Fruit fly (Drosophila melanogaster) whole organism, adult: Measurements from ENCODE around the gene neb.

Experiments used
- Crg-1 ChIP-seq: fragments of 200-800 bp; sonication (Bioruptor generic); optimal IDR thresholded peaks from 2 replicates; lab custom pipeline; 2016; ENCODE audit warnings: missing biosample characterization, missing genetic modification characterization
- Hr96 ChIP-seq: fragments of 200-800 bp; sonication (Bioruptor generic); optimal IDR thresholded peaks from 2 replicates; lab custom pipeline; 2016; ENCODE audit warnings: missing biosample characterization, missing genetic modification characterization
- Mnt ChIP-seq: fragments of 200-800 bp; sonication (Bioruptor generic); optimal IDR thresholded peaks from 2 replicates; lab custom pipeline; 2016; ENCODE audit warnings: missing biosample characterization, mild to moderate bottlenecking, missing genetic modification characterization
- pad ChIP-seq: fragments of 200-800 bp; sonication (Bioruptor generic); optimal IDR thresholded peaks from 3 replicates; lab custom pipeline; 2017; ENCODE audit warnings: missing biosample characterization, missing genetic modification characterization, mild to moderate bottlenecking, moderate library complexity, missing genetic modification reagents
- toe ChIP-seq: fragments of 200-800 bp; sonication (Bioruptor generic); optimal IDR thresholded peaks from 2 replicates; lab custom pipeline; 2016; ENCODE audit warnings: missing biosample characterization, missing genetic modification characterization

DNA sequence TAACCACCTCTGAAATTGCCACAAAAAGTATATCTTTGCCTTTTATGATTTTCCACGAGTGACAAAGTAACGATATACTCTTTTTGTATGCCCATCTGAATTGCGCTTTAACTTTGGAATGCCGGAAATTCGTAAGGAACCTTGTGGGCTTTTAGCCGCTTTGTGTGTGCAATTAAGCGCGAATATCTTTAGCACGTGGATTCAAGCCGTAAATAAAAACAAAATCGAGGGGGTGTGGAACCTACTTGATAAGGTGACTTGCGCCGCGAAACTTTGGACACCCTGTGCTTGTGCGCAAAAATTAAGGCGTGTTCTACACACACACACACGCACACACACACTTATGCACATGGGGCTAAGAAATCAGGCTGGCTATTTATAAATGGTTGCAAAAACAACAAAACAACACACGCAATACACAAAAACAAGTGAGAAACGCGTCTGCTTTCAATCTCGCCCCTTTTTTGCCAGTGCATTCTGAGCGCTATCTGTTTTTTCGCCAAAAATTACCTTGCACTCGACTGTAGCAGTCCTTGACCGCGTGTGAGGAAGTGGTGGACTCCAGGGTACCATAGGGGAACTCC lies 8.6 kb downstream of the neb start:
- TF ChIP-seq Hr96 (GFP tag; lab: Kevin White, UChicago): no peak
- no peak for TF ChIP-seq Crg-1
- TF ChIP-seq pad (GFP tag; lab: Kevin White, UChicago): peak; percentile 42
- TF ChIP-seq Mnt (GFP tag; lab: Kevin White, UChicago): peak; percentile 67
- TF ChIP-seq toe: no peak
